Fruit fly (Drosophila melanogaster) Kc167 (cell line): ENCODE measurements around the gene Cdep.

ENCODE experiments used
- Myc ChIP-seq: fragments of >200 bp; optimal IDR thresholded peaks from 2 replicates; lab custom pipeline; 2017; ENCODE audit warnings: missing external identifiers
- Sin3A ChIP-seq: fragments of >200 bp; optimal IDR thresholded peaks from 2 replicates; lab custom pipeline; 2018; ENCODE audit warnings: missing external identifiers
- h ChIP-seq: fragments of >200 bp; optimal IDR thresholded peaks from 3 replicates; lab custom pipeline; 2018; ENCODE audit warnings: missing external identifiers
- insv ChIP-seq: fragments of >200 bp; optimal IDR thresholded peaks from 3 replicates; lab custom pipeline; 2018; ENCODE audit warnings: missing external identifiers

DNA sequence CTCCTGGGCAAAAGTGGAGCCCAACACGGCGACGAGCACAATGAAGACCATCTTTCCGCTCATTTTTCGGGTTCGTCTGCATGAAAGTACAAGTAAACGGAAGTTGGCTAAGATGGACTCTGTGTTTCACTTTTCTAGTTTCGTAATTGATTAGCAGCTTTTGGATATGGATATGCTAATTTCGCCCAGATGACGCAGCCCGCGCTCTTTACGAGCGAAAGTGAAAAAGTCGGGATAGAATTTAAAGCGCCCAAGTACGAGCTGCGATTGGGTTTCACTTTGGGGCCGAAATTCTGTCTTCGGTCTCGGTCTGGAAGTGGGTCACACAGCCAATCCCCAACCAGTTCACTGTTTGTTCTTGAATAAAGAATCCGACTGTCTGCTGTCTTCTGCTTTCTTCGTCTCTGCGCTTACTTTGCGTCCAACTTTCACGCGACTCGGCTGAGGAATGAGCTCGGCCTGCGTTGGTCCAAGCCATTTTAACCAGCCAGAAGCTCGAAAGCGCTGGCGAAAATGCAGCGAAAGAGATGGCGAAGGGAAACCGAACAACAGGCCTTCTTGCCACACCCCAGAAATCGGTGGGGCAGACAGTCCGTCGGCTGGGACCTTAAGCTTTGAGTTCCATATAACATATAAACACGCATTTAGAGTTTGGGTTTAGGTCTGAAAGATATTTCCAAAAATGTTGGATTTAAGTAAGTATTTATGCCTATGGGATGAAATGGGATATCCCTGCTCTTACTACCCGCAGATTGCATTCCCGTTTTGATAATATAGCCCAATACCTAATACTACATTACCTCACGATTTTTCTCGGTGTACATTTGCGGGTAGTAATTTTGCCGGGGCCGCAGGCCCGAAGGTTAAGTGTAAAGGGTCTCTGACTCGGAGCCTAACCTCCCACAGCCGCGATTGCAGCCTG, 50.8 kb downstream of the Cdep start, which contains the start of gene Jhbp2:
- TF ChIP-seq Myc (lab: Kevin White, UChicago) (no peak), h (lab: Kevin White, UChicago) (no peak), insv (lab: Kevin White, UChicago) (no peak), Sin3A (lab: Kevin White, UChicago) (no peak)
